Fruit fly (Drosophila melanogaster) whole organism, wandering third instar larva: Measurements from ENCODE around the gene Miro.

ENCODE experiments used
- Abd-B ChIP-seq: fragments of >200 bp; optimal IDR thresholded peaks from 2 replicates; lab custom pipeline; 2017; ENCODE audit warnings: missing biosample characterization, missing genetic modification characterization
- CG32264 ChIP-seq: fragments of 200-800 bp; sonication (Bioruptor generic); optimal IDR thresholded peaks from 2 replicates; lab custom pipeline; 2016; ENCODE audit warnings: missing biosample characterization, missing genetic modification characterization
- CG9705 ChIP-seq: fragments of 200-800 bp; sonication (Bioruptor generic); optimal IDR thresholded peaks from 2 replicates; lab custom pipeline; 2018; ENCODE audit warnings: missing biosample characterization, mild to moderate bottlenecking, missing genetic modification characterization
- CrebA ChIP-seq: fragments of 200-800 bp; sonication (Bioruptor generic); optimal IDR thresholded peaks from 2 replicates; lab custom pipeline; 2016; ENCODE audit warnings: missing biosample characterization, mild to moderate bottlenecking, missing genetic modification characterization, borderline replicate concordance
- Dfd ChIP-seq: fragments of >200 bp; optimal IDR thresholded peaks from 2 replicates; lab custom pipeline; 2017; ENCODE audit warnings: missing biosample characterization, missing genetic modification characterization
- Dif ChIP-seq: fragments of 200-275, 200-300 bp; sonication (Bioruptor generic); optimal IDR thresholded peaks from 2 replicates; lab custom pipeline; 2018; ENCODE audit warnings: missing biosample characterization, missing genetic modification characterization; ENCODE audit not compliant: partially characterized antibody
- GATAd ChIP-seq: sonication (Bioruptor generic); optimal IDR thresholded peaks from 2 replicates; lab custom pipeline; 2016; ENCODE audit warnings: missing biosample characterization, missing genetic modification characterization
- HLH106 ChIP-seq: fragments of 200-800 bp; optimal IDR thresholded peaks from 3 replicates; lab custom pipeline; 2019; ENCODE audit warnings: missing biosample characterization, mild to moderate bottlenecking, missing genetic modification characterization, moderate library complexity
- Hnf4 ChIP-seq: fragments of 200-800 bp; sonication (Bioruptor generic); optimal IDR thresholded peaks from 2 replicates; lab custom pipeline; 2016; ENCODE audit warnings: missing biosample characterization, mild to moderate bottlenecking, missing genetic modification characterization
- Hr78 ChIP-seq: fragments of >200 bp; optimal IDR thresholded peaks from 2 replicates; lab custom pipeline; 2017; ENCODE audit warnings: missing biosample characterization, missing genetic modification characterization
- Hr83 ChIP-seq: fragments of 200-300 bp; sonication (Bioruptor generic); optimal IDR thresholded peaks from 2 replicates; lab custom pipeline; 2016; ENCODE audit warnings: missing biosample characterization, mild to moderate bottlenecking, missing genetic modification characterization, moderate library complexity; ENCODE audit not compliant: poor library complexity, severe bottlenecking
- Jra ChIP-seq: sonication (Bioruptor generic); optimal IDR thresholded peaks from 2 replicates; lab custom pipeline; 2016; ENCODE audit warnings: missing biosample characterization, missing genetic modification characterization
- Mio ChIP-seq: sonication (Bioruptor generic); optimal IDR thresholded peaks from 2 replicates; lab custom pipeline; 2016; ENCODE audit warnings: missing biosample characterization, missing genetic modification characterization
- Myc ChIP-seq: fragments of >200 bp; optimal IDR thresholded peaks from 2 replicates; lab custom pipeline; 2017
- N ChIP-seq: fragments of >200 bp; optimal IDR thresholded peaks from 2 replicates; lab custom pipeline; 2018; ENCODE audit warnings: missing biosample characterization, missing external identifiers, missing genetic modification characterization
- OdsH ChIP-seq: fragments of 200-800 bp; sonication (Bioruptor generic); optimal IDR thresholded peaks from 2 replicates; lab custom pipeline; 2016; ENCODE audit warnings: missing biosample characterization, mild to moderate bottlenecking, missing genetic modification characterization
- Rel ChIP-seq, 2 experiments: fragments of 200-800 bp; sonication (Bioruptor generic) in 1 of 2; optimal IDR thresholded peaks; 2 replicates in 1 of 2; 3 replicates in 1 of 2; lab custom pipeline; 2016 to 2019; ENCODE audit warnings: mild to moderate bottlenecking in 2 of 2, missing biosample characterization in 2 of 2, missing genetic modification characterization in 2 of 2, moderate library complexity in 1 of 2
- Sp1 ChIP-seq: fragments of 200-800 bp; sonication (Bioruptor generic); optimal IDR thresholded peaks from 3 replicates; lab custom pipeline; 2019; ENCODE audit warnings: missing biosample characterization, mild to moderate bottlenecking, missing genetic modification characterization, moderate library complexity
- Vsx2 ChIP-seq: fragments of 200-300, 225-300 bp; sonication (Bioruptor generic); optimal IDR thresholded peaks from 2 replicates; lab custom pipeline; 2018; ENCODE audit warnings: missing biosample characterization, missing genetic modification characterization; ENCODE audit not compliant: partially characterized antibody
- br ChIP-seq: fragments of 200-800 bp; sonication (Bioruptor generic); optimal IDR thresholded peaks from 2 replicates; lab custom pipeline; 2016; ENCODE audit warnings: missing biosample characterization, missing genetic modification characterization
- brk ChIP-seq: fragments of 200-800 bp; sonication (Bioruptor generic); optimal IDR thresholded peaks from 2 replicates; lab custom pipeline; 2016; ENCODE audit warnings: missing biosample characterization, mild to moderate bottlenecking, missing genetic modification characterization
- dl ChIP-seq, 2 experiments: fragments of 175-275, 200-275 bp in 1 of 2; fragments of 200-275 bp in 1 of 2; sonication (Bioruptor generic); optimal IDR thresholded peaks; lab custom pipeline; 2018; ENCODE audit warnings: mild to moderate bottlenecking in 2 of 2, missing biosample characterization in 2 of 2, missing genetic modification characterization in 2 of 2, moderate library complexity in 2 of 2; ENCODE audit not compliant: partially characterized antibody in 2 of 2, insufficient read depth in 1 of 2
- dmrt93B ChIP-seq: fragments of 200-800 bp; sonication (Bioruptor generic); optimal IDR thresholded peaks from 2 replicates; lab custom pipeline; 2018; ENCODE audit warnings: missing biosample characterization, mild to moderate bottlenecking, missing genetic modification characterization
- dsf ChIP-seq: sonication (Bioruptor generic); optimal IDR thresholded peaks from 2 replicates; lab custom pipeline; 2016; ENCODE audit warnings: missing biosample characterization, missing genetic modification characterization, borderline replicate concordance
- ey ChIP-seq: fragments of 200-800 bp; sonication (Bioruptor generic); optimal IDR thresholded peaks from 2 replicates; lab custom pipeline; 2016; ENCODE audit warnings: missing biosample characterization, missing genetic modification characterization
- foxo ChIP-seq, 2 experiments: fragments of 200-800 bp; sonication (Bioruptor generic); optimal IDR thresholded peaks; 2 replicates in 1 of 2; 3 replicates in 1 of 2; lab custom pipeline; 2016 to 2017; ENCODE audit warnings: missing biosample characterization in 2 of 2, missing genetic modification characterization in 2 of 2
- fru ChIP-seq: fragments of 200-800 bp; sonication (Bioruptor generic); optimal IDR thresholded peaks from 3 replicates; lab custom pipeline; 2016; ENCODE audit warnings: missing biosample characterization, mild to moderate bottlenecking, missing genetic modification characterization
- h ChIP-seq: fragments of 200-800 bp; sonication (Bioruptor generic); optimal IDR thresholded peaks from 3 replicates; lab custom pipeline; 2016; ENCODE audit warnings: missing biosample characterization, mild to moderate bottlenecking, missing genetic modification characterization
- jim ChIP-seq: fragments of 175-275, 200-325 bp; sonication (Bioruptor generic); optimal IDR thresholded peaks from 2 replicates; lab custom pipeline; 2016; ENCODE audit warnings: missing biosample characterization, mild to moderate bottlenecking, missing genetic modification characterization
- lola ChIP-seq: fragments of >200 bp; optimal IDR thresholded peaks from 2 replicates; lab custom pipeline; 2017; ENCODE audit warnings: missing biosample characterization, missing genetic modification characterization
- pan ChIP-seq: fragments of >200 bp; optimal IDR thresholded peaks from 2 replicates; lab custom pipeline; 2017
- psq ChIP-seq: fragments of 200-800 bp; sonication (Bioruptor generic); optimal IDR thresholded peaks from 3 replicates; lab custom pipeline; 2017; ENCODE audit warnings: missing biosample characterization, mild to moderate bottlenecking, missing genetic modification characterization, moderate library complexity
- rgr ChIP-seq: fragments of 200-800 bp; sonication (Bioruptor generic); optimal IDR thresholded peaks from 3 replicates; lab custom pipeline; 2016; ENCODE audit warnings: missing biosample characterization, mild to moderate bottlenecking, missing genetic modification characterization
- sage ChIP-seq: fragments of 200-800 bp; sonication (Bioruptor generic); optimal IDR thresholded peaks from 2 replicates; lab custom pipeline; 2016; ENCODE audit warnings: missing biosample characterization, mild to moderate bottlenecking, missing genetic modification characterization
- sv ChIP-seq: fragments of 200-800 bp; sonication (Bioruptor generic); optimal IDR thresholded peaks from 3 replicates; lab custom pipeline; 2016; ENCODE audit warnings: missing biosample characterization, missing genetic modification characterization
- tai ChIP-seq: sonication (Bioruptor generic); optimal IDR thresholded peaks from 2 replicates; lab custom pipeline; 2016; ENCODE audit warnings: missing biosample characterization, missing genetic modification characterization
- usp ChIP-seq: fragments of >200 bp; optimal IDR thresholded peaks from 2 replicates; lab custom pipeline; 2017; ENCODE audit warnings: missing biosample characterization, missing genetic modification characterization
- woc ChIP-seq: sonication (Bioruptor generic); optimal IDR thresholded peaks from 2 replicates; lab custom pipeline; 2016; ENCODE audit warnings: missing biosample characterization, mild to moderate bottlenecking, missing genetic modification characterization

Miro gene

DNA sequence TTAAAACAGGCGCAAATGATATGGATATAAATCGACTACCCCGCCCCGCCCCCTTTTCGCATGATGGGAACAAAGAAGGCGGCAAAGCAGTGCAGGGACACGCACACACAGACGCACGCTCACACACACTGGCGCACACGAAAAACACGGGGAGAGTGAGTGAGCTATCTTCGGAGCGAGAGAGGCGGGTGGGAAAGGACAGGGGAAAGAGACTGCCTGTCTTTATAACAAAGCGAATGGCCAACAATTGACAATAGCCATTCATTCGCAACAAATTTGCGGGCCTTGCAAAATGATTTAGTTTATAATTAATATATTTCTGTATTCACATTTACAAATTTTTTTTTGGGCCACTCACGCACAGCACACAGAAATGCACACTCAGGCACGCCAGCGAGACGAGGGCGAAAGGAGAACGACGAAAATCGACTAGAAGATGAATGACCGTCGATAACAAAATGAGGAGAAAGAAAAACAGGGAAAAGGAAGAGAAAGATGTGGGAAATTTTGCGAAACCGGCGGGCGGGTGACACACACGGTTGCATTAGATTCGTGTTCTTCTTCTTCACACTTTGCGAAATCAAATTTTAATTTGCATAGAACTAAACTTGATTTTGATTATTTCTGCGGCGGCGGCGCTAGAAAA, 8.1 kb upstream of the Miro start:
- TF ChIP-seq fru (peak; percentile 17), CrebA (GFP tag; lab: Kevin White, UChicago) (no peak), Dif (peak; percentile 77), Jra (GFP tag; lab: Kevin White, UChicago) (no peak), psq (peak; percentile 97), Dfd (GFP tag; lab: Kevin White, UChicago) (no peak), tai (GFP tag; lab: Kevin White, UChicago) (no peak), Hnf4 (GFP tag; lab: Kevin White, UChicago) (peak; percentile 10), rgr (GFP tag; lab: Kevin White, UChicago) (no peak), Mio (GFP tag; lab: Kevin White, UChicago) (no peak), Hr83 (GFP tag; lab: Kevin White, UChicago) (peak; percentile 64), Vsx2 (GFP tag; lab: Kevin White, UChicago) (no peak), sage (GFP tag; lab: Kevin White, UChicago) (peak; percentile 6), OdsH (GFP tag; lab: Kevin White, UChicago) (no peak), Rel (GFP tag; optimal IDR thresholded peaks at IDR 0.05; lab: Kevin White, UChicago) (peak; percentile 41), Rel (tag; optimal IDR thresholded peaks at IDR 0.05; lab: Kevin White, UChicago) (peak; percentile 26), jim (GFP tag; lab: Kevin White, UChicago) (no peak), N (peak; percentile 73), br (GFP tag; lab: Kevin White, UChicago) (peak; percentile 0), h (GFP tag; lab: Kevin White, UChicago) (peak; percentile 50), GATAd (GFP tag; lab: Kevin White, UChicago) (no peak), pan (no peak), CG32264 (peak; percentile 24)
- TF ChIP-seq, all 38 proteins: peak for 11

DNA sequence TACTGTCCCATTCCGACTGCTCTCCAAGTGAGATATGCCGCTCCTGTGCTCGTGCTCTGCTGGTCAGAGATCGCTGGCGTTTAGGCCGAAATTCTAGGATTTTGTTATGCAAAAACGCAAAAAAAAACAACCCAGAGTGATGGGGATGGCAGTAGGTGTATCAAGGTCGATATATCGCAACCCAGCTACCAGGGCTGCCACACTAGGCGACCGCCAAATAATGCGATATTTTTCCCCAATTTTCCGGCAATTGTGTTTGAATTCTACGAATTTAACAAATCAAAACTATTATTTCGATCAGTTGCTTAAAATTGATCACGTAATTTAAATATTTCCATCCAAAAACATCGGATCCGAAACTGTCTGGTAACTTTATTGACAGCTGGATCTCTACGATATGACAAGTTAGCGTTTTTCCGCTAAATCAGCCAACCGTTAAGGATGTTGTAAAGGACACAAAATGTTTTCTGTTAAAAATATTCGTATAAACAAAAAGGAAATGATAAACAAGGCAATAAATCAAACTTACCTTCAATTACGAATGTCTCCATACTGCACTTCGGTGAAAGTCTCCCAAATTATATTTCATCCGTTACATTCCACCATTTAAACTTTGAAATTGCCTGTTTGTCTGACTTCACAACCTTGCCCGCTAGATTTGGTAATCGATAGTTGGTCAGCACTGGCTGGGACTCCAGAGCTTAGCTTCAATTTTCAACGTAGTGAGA, 945 bp downstream of the Miro start, which contains the start of gene spas:
Gene spas, plus strand, starts transcription at position 678 of the 728 bp plus-strand sequence.
- TF ChIP-seq sage (GFP tag; lab: Kevin White, UChicago), result no peak
- TF ChIP-seq rgr (GFP tag; lab: Kevin White, UChicago), result peak; percentile 65
- TF ChIP-seq lola (GFP tag; lab: Kevin White, UChicago), result no peak
- TF ChIP-seq CrebA (GFP tag; lab: Kevin White, UChicago), result no peak
- no peak for TF ChIP-seq jim (GFP tag; lab: Kevin White, UChicago)
- peak; percentile 69 for TF ChIP-seq h (GFP tag; lab: Kevin White, UChicago)
- no peak for TF ChIP-seq Hr78 (GFP tag; lab: Kevin White, UChicago)
- TF ChIP-seq HLH106, result peak; percentile 70
- no peak for TF ChIP-seq Dif
- TF ChIP-seq CG9705, result peak; percentile 48
- no peak for TF ChIP-seq tai (GFP tag; lab: Kevin White, UChicago)
- TF ChIP-seq br (GFP tag; lab: Kevin White, UChicago), result peak; percentile 78
- TF ChIP-seq Vsx2 (GFP tag; lab: Kevin White, UChicago), result no peak
- peak; percentile 60 for TF ChIP-seq Sp1 (GFP tag; lab: Kevin White, UChicago)
- peak; percentile 91 for TF ChIP-seq Myc (lab: Kevin White, UChicago)
- TF ChIP-seq dl (GFP tag; optimal IDR thresholded peaks at IDR 0.05; lab: Kevin White, UChicago; ENCODE audit: insufficient read depth in 1 of 2, partially characterized antibody in 2 of 2), result no peak
- peak; percentile 45 for TF ChIP-seq Hr83 (GFP tag; lab: Kevin White, UChicago)
- TF ChIP-seq dmrt93B (GFP tag; lab: Kevin White, UChicago), result peak; percentile 49
- TF ChIP-seq pan, result no peak
- TF ChIP-seq N, result no peak
- TF ChIP-seq CG32264, result no peak
- TF ChIP-seq Jra (GFP tag; lab: Kevin White, UChicago), result peak; percentile 65
- TF ChIP-seq psq, result peak; percentile 72
- no peak for TF ChIP-seq Abd-B (GFP tag; lab: Kevin White, UChicago)
- no peak for TF ChIP-seq Dfd (GFP tag; lab: Kevin White, UChicago)
- TF ChIP-seq woc (GFP tag; lab: Kevin White, UChicago), result peak; percentile 89
- TF ChIP-seq fru, result peak; percentile 69
- peak; percentile 36 for TF ChIP-seq sv (GFP tag; lab: Kevin White, UChicago)
- TF ChIP-seq GATAd (GFP tag; lab: Kevin White, UChicago), result peak; percentile 51
- peak; percentile 63 for TF ChIP-seq Hnf4 (GFP tag; lab: Kevin White, UChicago)
- peak; percentile 64 for TF ChIP-seq ey (GFP tag; lab: Kevin White, UChicago)
- no peak for TF ChIP-seq brk (GFP tag; lab: Kevin White, UChicago)
- peak; percentile 62 for TF ChIP-seq dsf (GFP tag; lab: Kevin White, UChicago)
- peak; percentile 27 for TF ChIP-seq OdsH (GFP tag; lab: Kevin White, UChicago)
- TF ChIP-seq usp (GFP tag; lab: Kevin White, UChicago), result no peak
- no peak for TF ChIP-seq Mio (GFP tag; lab: Kevin White, UChicago)
- TF ChIP-seq foxo (GFP tag; optimal IDR thresholded peaks at IDR 0.05; lab: Kevin White, UChicago), result peak in 1 of 2 experiments; percentile 74
- no peak for TF ChIP-seq Rel (GFP tag; optimal IDR thresholded peaks at IDR 0.05; lab: Kevin White, UChicago)
- TF ChIP-seq Rel (tag; optimal IDR thresholded peaks at IDR 0.05; lab: Kevin White, UChicago), result peak; percentile 19
